Fruit fly (Drosophila melanogaster) whole organism, pupa: ENCODE measurements around the gene CG6333.
A peak's percentile ranks its signal among the peaks of the same experiment; 100 is the strongest.

ENCODE experiments used
- CG10348 ChIP-seq: fragments of 200-800 bp; sonication (Bioruptor generic); IDR thresholded peaks from 2 replicates; pipeline ENCODE4 v1.3.6; 2022; ENCODE audit warnings: missing biosample characterization, missing genetic modification characterization
- CG12605 ChIP-seq: fragments of 200-800 bp; sonication (Bioruptor generic); IDR thresholded peaks from 2 replicates; pipeline ENCODE4 v1.3.6; 2022; ENCODE audit warnings: missing biosample characterization, missing genetic modification characterization
- CG13204 ChIP-seq: fragments of 200-800 bp; sonication (Bioruptor generic); optimal IDR thresholded peaks from 2 replicates; lab custom pipeline; 2018; ENCODE audit warnings: missing biosample characterization, mild to moderate bottlenecking, missing genetic modification characterization, moderate library complexity
- CG14655 ChIP-seq: fragments of 200-800 bp; sonication (Bioruptor generic); optimal IDR thresholded peaks from 3 replicates; lab custom pipeline; 2017; ENCODE audit warnings: mild to moderate bottlenecking, missing biosample characterization, missing genetic modification reagents, missing genetic modification characterization
- CG15710 ChIP-seq: fragments of 200-800 bp; sonication (Bioruptor generic); optimal IDR thresholded peaks from 2 replicates; lab custom pipeline; 2018; ENCODE audit warnings: missing biosample characterization, mild to moderate bottlenecking, missing genetic modification characterization, moderate library complexity
- CG17806 ChIP-seq: fragments of 200-800 bp; sonication (Bioruptor generic); optimal IDR thresholded peaks from 2 replicates; lab custom pipeline; 2018; ENCODE audit warnings: missing biosample characterization, mild to moderate bottlenecking, missing genetic modification characterization, moderate library complexity
- CG32121 ChIP-seq: fragments of 200-800 bp; sonication (Bioruptor generic); IDR thresholded peaks from 2 replicates; pipeline ENCODE4 v1.3.6; 2022; ENCODE audit warnings: missing biosample characterization, missing genetic modification characterization
- CG34367 ChIP-seq: fragments of 200-800 bp; sonication (Bioruptor generic); optimal IDR thresholded peaks from 2 replicates; lab custom pipeline; 2018; ENCODE audit warnings: missing biosample characterization, mild to moderate bottlenecking, missing genetic modification characterization
- CG4496 ChIP-seq: fragments of 200-800 bp; sonication (Bioruptor generic); IDR thresholded peaks from 3 replicates; pipeline ENCODE4 v1.3.6; 2022; ENCODE audit warnings: missing biosample characterization, missing genetic modification characterization
- CG8159 ChIP-seq: fragments of 200-800 bp; sonication (Bioruptor generic); optimal IDR thresholded peaks from 3 replicates; lab custom pipeline; 2018; ENCODE audit warnings: missing biosample characterization, mild to moderate bottlenecking, missing genetic modification characterization, moderate library complexity
- CG8301 ChIP-seq: fragments of 200-800 bp; sonication (Bioruptor generic); optimal IDR thresholded peaks from 2 replicates; lab custom pipeline; 2018; ENCODE audit warnings: missing biosample characterization, mild to moderate bottlenecking, missing genetic modification characterization
- CG9948 ChIP-seq: fragments of 200-800 bp; sonication (Bioruptor generic); optimal IDR thresholded peaks from 2 replicates; lab custom pipeline; 2018; ENCODE audit warnings: missing biosample characterization, mild to moderate bottlenecking, missing genetic modification characterization, moderate library complexity
- D1 ChIP-seq: fragments of 200-800 bp; sonication (Bioruptor generic); optimal IDR thresholded peaks from 2 replicates; lab custom pipeline; 2018; ENCODE audit warnings: missing biosample characterization, mild to moderate bottlenecking, missing genetic modification characterization, moderate library complexity
- EcR ChIP-seq: fragments of 200-800 bp; sonication (Bioruptor generic); optimal IDR thresholded peaks from 3 replicates; lab custom pipeline; 2019; ENCODE audit warnings: missing biosample characterization, missing genetic modification characterization, mild to moderate bottlenecking, moderate library complexity, missing genetic modification reagents
- Ets98B ChIP-seq: fragments of 200-800 bp; sonication (Bioruptor generic); IDR thresholded peaks from 2 replicates; pipeline ENCODE4 v1.3.6; 2022; ENCODE audit warnings: missing biosample characterization, missing genetic modification characterization
- Pif1A ChIP-seq: fragments of 200-800 bp; sonication (Bioruptor generic); optimal IDR thresholded peaks from 3 replicates; lab custom pipeline; 2016; ENCODE audit warnings: missing biosample characterization, missing genetic modification characterization
- Pif1B ChIP-seq: fragments of 200-800 bp; sonication (Bioruptor generic); optimal IDR thresholded peaks from 3 replicates; lab custom pipeline; 2016; ENCODE audit warnings: missing biosample characterization, missing genetic modification characterization
- Snoo ChIP-seq: fragments of 200-800 bp; sonication (Bioruptor generic); optimal IDR thresholded peaks from 3 replicates; lab custom pipeline; 2017; ENCODE audit warnings: missing biosample characterization, mild to moderate bottlenecking, missing genetic modification characterization, inconsistent platforms
- fd96Ca ChIP-seq: fragments of 200-800 bp; sonication (Bioruptor generic); IDR thresholded peaks from 3 replicates; pipeline ENCODE4 v1.3.6; 2022; ENCODE audit warnings: missing biosample characterization, missing genetic modification characterization
- gl ChIP-seq: fragments of 200-800 bp; sonication (Bioruptor generic); optimal IDR thresholded peaks from 2 replicates; lab custom pipeline; 2018; ENCODE audit warnings: missing biosample characterization, mild to moderate bottlenecking, missing genetic modification characterization
- rn ChIP-seq: fragments of 200-800 bp; sonication (Bioruptor generic); IDR thresholded peaks from 2 replicates; pipeline ENCODE4 v1.3.6; 2022; ENCODE audit warnings: missing biosample characterization, missing genetic modification characterization

Gene CG6333

DNA sequence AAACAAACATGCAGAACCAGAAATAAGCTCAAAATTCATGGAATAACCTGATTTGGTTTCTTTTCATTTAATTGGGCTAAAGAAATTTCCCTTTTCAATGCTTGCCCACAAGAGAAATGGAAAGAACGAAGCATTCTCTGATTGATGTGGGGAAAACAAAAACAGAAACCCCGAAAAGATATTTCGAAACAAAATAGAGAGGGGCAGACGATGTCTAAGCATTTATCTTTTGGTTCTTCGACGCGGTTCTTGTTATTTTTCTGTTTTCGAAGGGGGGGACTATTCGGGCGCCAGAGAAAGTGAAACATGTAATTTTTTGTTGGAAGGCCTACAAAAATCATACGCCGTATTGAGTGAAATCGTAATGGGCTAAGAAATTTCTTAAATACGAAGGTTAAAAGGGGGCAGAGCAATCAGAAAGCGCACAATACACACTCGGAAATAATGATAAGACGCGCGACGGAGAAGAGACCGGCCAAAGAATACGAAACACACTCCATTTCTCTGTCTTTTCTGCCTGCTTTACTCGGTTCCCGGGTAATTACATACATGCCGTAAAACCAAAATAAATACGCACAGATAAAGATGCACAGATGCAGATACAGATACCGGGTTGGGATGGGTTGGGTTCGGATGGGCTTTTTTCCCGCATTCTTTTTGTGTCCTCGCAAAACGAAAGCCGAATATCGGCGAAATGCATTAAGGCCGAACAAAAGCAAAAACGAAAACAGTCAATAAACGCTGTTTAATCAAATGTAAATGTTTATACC lies 2.8 kb upstream of the CG6333 start:
- no peak for TF ChIP-seq CG15710 (tag; lab: Kevin White, UChicago)
- TF ChIP-seq CG4496 (GFP tag; lab: Robert Waterston, UW), result no peak
- TF ChIP-seq Ets98B (GFP tag; lab: Robert Waterston, UW), result no peak
- no peak for TF ChIP-seq Pif1B (GFP tag; lab: Kevin White, UChicago)
- no peak for TF ChIP-seq Snoo
- TF ChIP-seq Pif1A, result no peak
- TF ChIP-seq EcR (GFP tag; lab: Kevin White, UChicago), result peak; percentile 20
- TF ChIP-seq gl (tag; lab: Kevin White, UChicago), result no peak
- TF ChIP-seq CG12605 (GFP tag; lab: Robert Waterston, UW), result no peak

DNA sequence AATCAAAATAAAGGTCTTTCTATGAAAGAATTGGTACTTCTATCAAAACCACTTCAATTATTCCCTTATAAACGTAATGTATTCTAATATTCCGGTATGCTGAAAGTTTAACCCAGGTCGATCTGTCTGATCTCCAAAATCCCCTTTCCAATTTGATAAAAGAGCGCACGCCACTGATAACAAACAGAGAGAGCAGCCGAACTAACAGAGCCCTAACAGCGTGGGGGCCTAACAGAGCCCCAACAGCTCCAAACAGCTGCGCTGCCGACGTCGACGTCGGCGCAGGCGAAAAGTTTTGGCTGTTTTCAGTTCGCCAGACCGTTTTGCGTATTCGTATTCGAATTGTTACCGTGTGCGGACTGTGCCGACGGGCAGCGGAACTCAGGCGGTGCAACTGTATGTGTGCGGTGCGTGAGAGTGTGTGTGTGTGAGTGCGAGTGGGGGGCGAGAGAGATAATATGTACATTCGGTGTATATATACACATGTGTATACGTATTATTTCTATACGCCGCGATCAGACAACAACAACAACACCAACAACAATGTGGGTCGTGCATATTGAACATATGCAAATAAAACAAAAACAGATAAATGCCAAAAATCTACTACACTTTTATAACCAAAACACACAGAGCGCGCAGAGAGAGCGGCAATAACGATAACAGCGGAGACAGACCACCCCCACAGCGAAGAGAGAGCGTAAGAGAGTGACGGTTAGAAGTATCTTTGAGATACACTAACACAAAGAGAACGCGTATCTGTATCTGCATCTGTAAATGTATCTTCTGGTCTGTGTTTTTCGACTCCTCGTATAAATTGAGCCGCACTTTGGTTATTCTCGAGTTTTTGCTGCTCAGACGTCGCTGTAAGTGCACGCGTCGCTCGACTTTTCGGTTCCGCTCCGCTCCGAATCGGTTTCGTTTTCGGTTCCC lies 1.0 kb upstream of the CG6333 start, which contains the start of gene Oatp74D:
Oatp74D (plus strand) TSS at position 325 of the 933 bp plus-strand sequence.
- TF ChIP-seq CG4496 (GFP tag; lab: Robert Waterston, UW) (peak; percentile 86), Ets98B (GFP tag; lab: Robert Waterston, UW) (peak; percentile 77), CG15710 (tag; lab: Kevin White, UChicago) (no peak), Pif1B (GFP tag; lab: Kevin White, UChicago) (no peak), EcR (GFP tag; lab: Kevin White, UChicago) (peak; percentile 85), CG14655 (peak; percentile 22), CG13204 (peak; percentile 86), Snoo (peak; percentile 37), CG8301 (tag; lab: Kevin White, UChicago) (peak; percentile 34), CG32121 (GFP tag; lab: Robert Waterston, UW) (peak; percentile 49; the same call in 1 of the 2 replicates), CG9948 (tag; lab: Kevin White, UChicago) (peak; percentile 32), CG34367 (tag; lab: Kevin White, UChicago) (no peak), CG17806 (peak; percentile 30), CG12605 (GFP tag; lab: Robert Waterston, UW) (peak; percentile 77), Pif1A (peak; percentile 71), D1 (tag; lab: Kevin White, UChicago) (no peak), CG8159 (tag; lab: Kevin White, UChicago) (peak; percentile 4)

DNA sequence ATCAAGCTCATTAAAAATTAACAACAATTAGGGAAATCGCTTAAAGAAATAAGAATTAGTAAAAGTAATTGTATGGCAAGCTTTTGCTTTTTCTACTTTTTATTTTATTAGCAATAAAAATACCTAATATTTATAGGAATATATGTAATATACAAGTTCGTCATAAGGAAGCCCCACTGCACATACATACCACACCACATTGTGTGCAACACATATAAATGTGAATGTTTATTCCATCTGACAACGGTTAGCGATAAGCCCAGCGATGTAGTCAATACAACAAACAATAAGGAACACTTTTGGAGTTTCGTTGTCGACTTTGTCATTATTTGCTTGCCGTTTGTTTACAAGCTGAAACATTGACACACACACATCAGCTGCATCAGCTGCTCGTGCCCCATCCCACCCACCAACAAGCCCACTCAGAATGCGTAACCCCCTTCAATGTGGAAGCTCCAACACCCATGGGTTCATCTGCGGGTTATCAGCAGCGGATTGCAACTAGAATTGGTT lies 694 bp downstream of the CG6333 start:
- TF ChIP-seq CG13204 (no peak), CG4496 (GFP tag; lab: Robert Waterston, UW) (0 out of 3 replicates have a peak, but pooled peaks have one; percentile 11), fd96Ca (GFP tag; lab: Robert Waterston, UW) (no peak; the same call in 2 of the 3 replicates), CG12605 (GFP tag; lab: Robert Waterston, UW) (no peak), CG9948 (tag; lab: Kevin White, UChicago) (peak; percentile 36), Ets98B (GFP tag; lab: Robert Waterston, UW) (no peak), CG34367 (tag; lab: Kevin White, UChicago) (peak; percentile 25), CG17806 (peak; percentile 20), CG8301 (tag; lab: Kevin White, UChicago) (peak; percentile 48), Pif1A (peak; percentile 46), CG10348 (GFP tag; lab: Robert Waterston, UW) (no peak), Pif1B (GFP tag; lab: Kevin White, UChicago) (peak; percentile 43), D1 (tag; lab: Kevin White, UChicago) (no peak), EcR (GFP tag; lab: Kevin White, UChicago) (peak; percentile 50), Snoo (peak; percentile 59), CG32121 (GFP tag; lab: Robert Waterston, UW) (peak; percentile 38), gl (tag; lab: Kevin White, UChicago) (peak; percentile 72), CG8159 (tag; lab: Kevin White, UChicago) (peak; percentile 50), rn (GFP tag; lab: Robert Waterston, UW) (no peak), CG14655 (peak; percentile 7), CG15710 (tag; lab: Kevin White, UChicago) (peak; percentile 26)

DNA sequence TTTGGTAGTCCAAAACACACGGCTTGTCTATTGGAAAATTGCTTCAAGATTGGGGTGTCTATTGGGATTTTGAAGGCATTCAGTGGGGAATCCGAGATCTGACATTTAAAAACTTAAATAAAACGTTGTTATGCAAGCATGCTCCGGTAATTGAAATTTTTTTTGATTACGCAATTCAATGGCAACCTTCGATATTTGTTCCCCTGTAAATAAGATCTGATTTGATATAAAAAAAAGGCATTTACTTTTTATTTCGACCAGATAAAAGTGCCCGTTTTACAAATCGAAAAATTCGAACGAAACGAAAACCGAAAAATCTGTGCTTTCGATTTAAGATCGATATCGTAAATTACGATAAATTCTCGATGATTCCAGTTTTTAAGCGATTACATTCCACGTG lies 7.2 kb downstream of the CG6333 start, which contains the start of the genes CG13733 and qjt:
CG13733 (minus strand) TSS at position 101 of the 400 bp plus-strand sequence.
qjt (plus strand) TSS at position 271 of the 400 bp plus-strand sequence.
- no peak for TF ChIP-seq CG13204
- TF ChIP-seq CG32121 (GFP tag; lab: Robert Waterston, UW), result no peak
- no peak for TF ChIP-seq CG15710 (tag; lab: Kevin White, UChicago)
- TF ChIP-seq CG4496 (GFP tag; lab: Robert Waterston, UW), result no peak
- TF ChIP-seq gl (tag; lab: Kevin White, UChicago), result no peak
- TF ChIP-seq Pif1A, result no peak
- TF ChIP-seq CG10348 (GFP tag; lab: Robert Waterston, UW), result no peak
- no peak for TF ChIP-seq EcR (GFP tag; lab: Kevin White, UChicago)
- no peak for TF ChIP-seq Snoo
- no peak for TF ChIP-seq CG12605 (GFP tag; lab: Robert Waterston, UW)
- TF ChIP-seq CG9948 (tag; lab: Kevin White, UChicago), result no peak
- TF ChIP-seq CG8301 (tag; lab: Kevin White, UChicago), result no peak
- TF ChIP-seq CG8159 (tag; lab: Kevin White, UChicago), result no peak
- TF ChIP-seq Ets98B (GFP tag; lab: Robert Waterston, UW), result no peak
- TF ChIP-seq CG34367 (tag; lab: Kevin White, UChicago), result no peak
